Worm (Caenorhabditis elegans) whole organism, L2 larva: ENCODE data around the gene fbxc-54.
A peak's percentile ranks its signal among the peaks of the same experiment; 100 is the strongest.

Experiments
- C34F6.9 ChIP-seq: fragments of 150-350 bp; optimal IDR thresholded peaks from 2 replicates; lab custom pipeline; 2014; ENCODE audit warnings: missing biosample characterization, missing genetic modification characterization
- F13H6.1 ChIP-seq: sonication (generic microtip); optimal IDR thresholded peaks from 2 replicates; lab custom pipeline; 2016; ENCODE audit warnings: missing genetic modification characterization, missing compliant biosample characterization
- R02D3.7 ChIP-seq: fragments of 150-350 bp; optimal IDR thresholded peaks from 2 replicates; lab custom pipeline; 2014; ENCODE audit warnings: missing biosample characterization, missing genetic modification characterization
- Y55F3AM.14 ChIP-seq: fragments of 200-800 bp; sonication (Bioruptor generic); optimal IDR thresholded peaks from 2 replicates; lab custom pipeline; 2018; ENCODE audit warnings: mild to moderate bottlenecking, missing genetic modification characterization, missing compliant biosample characterization
- ZK546.5 ChIP-seq: sonication (generic microtip); optimal IDR thresholded peaks from 2 replicates; lab custom pipeline; 2017; ENCODE audit warnings: missing biosample characterization, missing genetic modification characterization
- alr-1 ChIP-seq: fragments of 150-350 bp; optimal IDR thresholded peaks from 2 replicates; lab custom pipeline; 2014; ENCODE audit warnings: missing biosample characterization, missing genetic modification characterization
- aly-2 ChIP-seq: fragments of 150-350 bp; optimal IDR thresholded peaks from 2 replicates; lab custom pipeline; 2014; ENCODE audit warnings: missing biosample characterization, missing genetic modification characterization
- ama-1 ChIP-seq: fragments of 150-350 bp; optimal IDR thresholded peaks from 2 replicates; lab custom pipeline; 2018; ENCODE audit warnings: inconsistent platforms
- blmp-1 ChIP-seq: sonication (generic microtip); optimal IDR thresholded peaks from 2 replicates; lab custom pipeline; 2017; ENCODE audit warnings: missing genetic modification characterization, mild to moderate bottlenecking, missing compliant biosample characterization, antibody characterized with exemption, moderate library complexity; ENCODE audit not compliant: insufficient read depth
- ceh-16 ChIP-seq: fragments of 150-350 bp; optimal IDR thresholded peaks from 2 replicates; lab custom pipeline; 2014; ENCODE audit warnings: missing biosample characterization, missing genetic modification characterization
- ceh-82 ChIP-seq: fragments of 150-350 bp; optimal IDR thresholded peaks from 2 replicates; lab custom pipeline; 2014; ENCODE audit warnings: missing biosample characterization, missing genetic modification characterization
- crh-2 ChIP-seq: sonication (generic microtip); optimal IDR thresholded peaks from 2 replicates; lab custom pipeline; 2017; ENCODE audit warnings: missing biosample characterization, missing genetic modification characterization
- dmd-4 ChIP-seq: sonication (generic microtip); optimal IDR thresholded peaks from 2 replicates; lab custom pipeline; 2017; ENCODE audit warnings: missing biosample characterization, missing genetic modification characterization
- egl-27 ChIP-seq: sonication (generic microtip); optimal IDR thresholded peaks from 3 replicates; lab custom pipeline; 2017; ENCODE audit warnings: missing biosample characterization, missing genetic modification reagents, missing genetic modification characterization
- elt-1 ChIP-seq: fragments of 150-350 bp; optimal IDR thresholded peaks from 2 replicates; lab custom pipeline; 2014; ENCODE audit warnings: missing biosample characterization, missing genetic modification characterization
- elt-3 ChIP-seq: sonication (generic microtip); optimal IDR thresholded peaks from 2 replicates; lab custom pipeline; 2017; ENCODE audit warnings: missing biosample characterization, missing genetic modification characterization
- fos-1 ChIP-seq: fragments of 150-350 bp; optimal IDR thresholded peaks from 2 replicates; lab custom pipeline; 2014; ENCODE audit warnings: missing biosample characterization, missing genetic modification characterization
- gmeb-1 ChIP-seq: fragments of 150-350 bp; optimal IDR thresholded peaks from 2 replicates; lab custom pipeline; 2014; ENCODE audit warnings: missing biosample characterization, missing genetic modification characterization
- lin-11 ChIP-seq: fragments of 150-350 bp; sonication (generic microtip); optimal IDR thresholded peaks from 2 replicates; lab custom pipeline; 2014; ENCODE audit warnings: missing biosample characterization, missing genetic modification characterization, inconsistent platforms, mixed read lengths
- lin-13 ChIP-seq: fragments of 150-350 bp; optimal IDR thresholded peaks from 2 replicates; lab custom pipeline; 2014; ENCODE audit warnings: missing biosample characterization, missing genetic modification reagents, missing genetic modification characterization
- lin-39 ChIP-seq: fragments of 150-350 bp; optimal IDR thresholded peaks from 2 replicates; lab custom pipeline; 2014; ENCODE audit warnings: missing biosample characterization, missing genetic modification reagents, missing genetic modification characterization
- lsy-2 ChIP-seq, 2 experiments: fragments of 150-350 bp in 1 of 2; sonication (generic microtip) in 1 of 2; optimal IDR thresholded peaks; 2 replicates each; lab custom pipeline; 2014 to 2017; ENCODE audit warnings: missing biosample characterization in 2 of 2, missing genetic modification characterization in 2 of 2
- mab-5 ChIP-seq: fragments of 150-350 bp; optimal IDR thresholded peaks from 2 replicates; lab custom pipeline; 2014; ENCODE audit warnings: missing biosample characterization, missing genetic modification characterization
- mbf-1 ChIP-seq: sonication (generic microtip); optimal IDR thresholded peaks from 2 replicates; lab custom pipeline; 2017; ENCODE audit warnings: missing biosample characterization, missing genetic modification characterization
- mdl-1 ChIP-seq, 2 experiments: fragments of 150-350 bp in 1 of 2; sonication (generic microtip) in 1 of 2; optimal IDR thresholded peaks; 2 replicates each; lab custom pipeline; 2017; ENCODE audit warnings: missing biosample characterization in 2 of 2, missing genetic modification characterization in 2 of 2
- nhr-10 ChIP-seq: sonication (generic microtip); optimal IDR thresholded peaks from 2 replicates; lab custom pipeline; 2017; ENCODE audit warnings: missing biosample characterization, missing genetic modification characterization
- nhr-11 ChIP-seq: fragments of 150-350 bp; optimal IDR thresholded peaks from 2 replicates; lab custom pipeline; 2014; ENCODE audit warnings: missing biosample characterization, missing genetic modification characterization
- nhr-12 ChIP-seq: fragments of 150-350 bp; optimal IDR thresholded peaks from 2 replicates; lab custom pipeline; 2014; ENCODE audit warnings: missing biosample characterization, missing genetic modification characterization
- nhr-129 ChIP-seq: fragments of 150-350 bp; optimal IDR thresholded peaks from 2 replicates; lab custom pipeline; 2014; ENCODE audit warnings: missing biosample characterization, missing genetic modification characterization
- nhr-21 ChIP-seq: fragments of 150-350 bp; optimal IDR thresholded peaks from 2 replicates; lab custom pipeline; 2014; ENCODE audit warnings: missing biosample characterization, missing genetic modification characterization
- nhr-23 ChIP-seq: fragments of 150-350 bp; optimal IDR thresholded peaks from 2 replicates; lab custom pipeline; 2014; ENCODE audit warnings: missing biosample characterization, missing genetic modification reagents, missing genetic modification characterization
- nhr-237 ChIP-seq: fragments of 150-350 bp; optimal IDR thresholded peaks from 2 replicates; lab custom pipeline; 2014; ENCODE audit warnings: missing biosample characterization, missing genetic modification characterization
- nhr-25 ChIP-seq: fragments of 150-350 bp; sonication (generic microtip); optimal IDR thresholded peaks from 3 replicates; lab custom pipeline; 2014; ENCODE audit warnings: missing biosample characterization, missing genetic modification characterization
- nhr-6 ChIP-seq: fragments of 150-350 bp; optimal IDR thresholded peaks from 2 replicates; lab custom pipeline; 2014; ENCODE audit warnings: missing biosample characterization, missing genetic modification characterization
- nhr-77 ChIP-seq: fragments of 150-350 bp; optimal IDR thresholded peaks from 2 replicates; lab custom pipeline; 2014; ENCODE audit warnings: missing biosample characterization, missing genetic modification characterization
- peb-1 ChIP-seq: fragments of 150-350 bp; optimal IDR thresholded peaks from 2 replicates; lab custom pipeline; 2014; ENCODE audit warnings: missing biosample characterization, missing genetic modification characterization
- sem-4 ChIP-seq: fragments of 150-350 bp; optimal IDR thresholded peaks from 2 replicates; lab custom pipeline; 2014; ENCODE audit warnings: missing biosample characterization, missing genetic modification reagents, missing genetic modification characterization
- skn-1 ChIP-seq: sonication (generic microtip); optimal IDR thresholded peaks from 2 replicates; lab custom pipeline; 2017; ENCODE audit warnings: missing biosample characterization, missing genetic modification characterization
- sma-3 ChIP-seq: sonication (generic microtip); optimal IDR thresholded peaks from 2 replicates; lab custom pipeline; 2016; ENCODE audit warnings: missing genetic modification reagents, missing genetic modification characterization, missing compliant biosample characterization
- sma-9 ChIP-seq, 2 experiments: fragments of 150-350 bp in 1 of 2; sonication (generic microtip) in 1 of 2; optimal IDR thresholded peaks; 2 replicates each; lab custom pipeline; 2014 to 2016; ENCODE audit warnings: missing genetic modification characterization in 2 of 2, mild to moderate bottlenecking in 1 of 2, missing biosample characterization in 1 of 2, missing compliant biosample characterization in 1 of 2, missing genetic modification reagents in 1 of 2, moderate library complexity in 1 of 2
- snpc-4 ChIP-seq: fragments of 150-350 bp; optimal IDR thresholded peaks from 2 replicates; lab custom pipeline; 2014; ENCODE audit warnings: missing biosample characterization, missing genetic modification characterization
- unc-39 ChIP-seq: fragments of 150-350 bp; optimal IDR thresholded peaks from 2 replicates; lab custom pipeline; 2014; ENCODE audit warnings: missing biosample characterization, missing genetic modification characterization
- unc-55 ChIP-seq: fragments of 150-350 bp; sonication (generic microtip); optimal IDR thresholded peaks from 3 replicates; lab custom pipeline; 2014; ENCODE audit warnings: missing biosample characterization, missing genetic modification reagents, missing genetic modification characterization
- unc-62 ChIP-seq: fragments of 150-350 bp; optimal IDR thresholded peaks from 2 replicates; lab custom pipeline; 2014; ENCODE audit warnings: missing biosample characterization, missing genetic modification reagents, missing genetic modification characterization
- zag-1 ChIP-seq: fragments of 150-350 bp; optimal IDR thresholded peaks from 2 replicates; lab custom pipeline; 2014; ENCODE audit warnings: missing biosample characterization, missing genetic modification characterization
- ztf-1 ChIP-seq: fragments of 200-800 bp; sonication (Bioruptor generic); conservative IDR thresholded peaks from 2 replicates; pipeline ENCODE4 v1.3.6; 2022; ENCODE audit warnings: missing genetic modification characterization, missing compliant biosample characterization
- ztf-11 ChIP-seq: sonication (generic microtip); optimal IDR thresholded peaks from 2 replicates; lab custom pipeline; 2017; ENCODE audit warnings: missing biosample characterization, missing genetic modification characterization
- ztf-4 ChIP-seq: fragments of 150-350 bp; optimal IDR thresholded peaks from 2 replicates; lab custom pipeline; 2014; ENCODE audit warnings: missing biosample characterization, missing genetic modification characterization

The fbxc-54 gene

ce11 chrII:12685-13084, 18.8 kb upstream of the fbxc-54 start, which contains the start of gene best-3:
Gene best-3 (plus strand): TSS chrII:12985.
- TF ChIP-seq zag-1 (tag; lab: Kevin White, UChicago) (no peak), sem-4 (tag; lab: Kevin White, UChicago) (no peak), snpc-4 (tag; lab: Kevin White, UChicago) (no peak), F13H6.1 (tag; lab: Kevin White, UChicago) (no peak), egl-27 (tag; lab: Kevin White, UChicago) (no peak), nhr-129 (tag; lab: Kevin White, UChicago) (no peak), ceh-82 (tag; lab: Kevin White, UChicago) (no peak)

ce11 chrII:18787-19186, 12.7 kb upstream of the fbxc-54 start:
- TF ChIP-seq skn-1 (no peak), nhr-10 (no peak), ceh-82 (tag; lab: Kevin White, UChicago) (no peak), aly-2 (tag; lab: Kevin White, UChicago) (no peak), fos-1 (tag; lab: Kevin White, UChicago) (peak; percentile 74), F13H6.1 (tag; lab: Kevin White, UChicago) (peak; percentile 79), C34F6.9 (tag; lab: Kevin White, UChicago) (peak; percentile 85), nhr-21 (tag; lab: Kevin White, UChicago) (peak; percentile 70), ZK546.5 (tag; lab: Kevin White, UChicago) (no peak), nhr-23 (no peak), unc-62 (GFP tag; lab: Kevin White, UChicago) (no peak), ztf-4 (tag; lab: Kevin White, UChicago) (no peak), lin-11 (tag; lab: Kevin White, UChicago) (peak; percentile 32), gmeb-1 (tag; lab: Kevin White, UChicago) (no peak), lin-13 (GFP tag; lab: Kevin White, UChicago) (peak; percentile 69), mab-5 (no peak), ama-1 (no peak), elt-3 (tag; lab: Kevin White, UChicago) (no peak), nhr-77 (tag; lab: Kevin White, UChicago) (no peak), mbf-1 (tag; lab: Kevin White, UChicago) (no peak), dmd-4 (tag; lab: Kevin White, UChicago) (no peak), elt-1 (tag; lab: Kevin White, UChicago) (no peak), alr-1 (tag; lab: Kevin White, UChicago) (no peak), peb-1 (tag; lab: Kevin White, UChicago) (no peak), nhr-6 (peak; percentile 98), sma-3 (GFP tag; lab: Kevin White, UChicago) (peak; percentile 30), ceh-16 (tag; lab: Kevin White, UChicago) (no peak), ztf-11 (tag; lab: Kevin White, UChicago) (no peak), unc-39 (tag; lab: Kevin White, UChicago) (no peak), lsy-2 (tag; optimal IDR thresholded peaks at IDR 0.05; lab: Kevin White, UChicago) (peak; percentile 38 to 66), nhr-129 (tag; lab: Kevin White, UChicago) (peak; percentile 86), unc-55 (GFP tag; lab: Kevin White, UChicago) (peak; percentile 82), crh-2 (tag; lab: Kevin White, UChicago) (peak; percentile 93), ztf-1 (GFP tag; lab: Robert Waterston, UW) (no peak), nhr-11 (no peak), nhr-25 (tag; lab: Kevin White, UChicago) (peak; percentile 82), sem-4 (tag; lab: Kevin White, UChicago) (peak; percentile 42), Y55F3AM.14 (no peak), nhr-237 (tag; lab: Kevin White, UChicago) (no peak), R02D3.7 (tag; lab: Kevin White, UChicago) (no peak), egl-27 (tag; lab: Kevin White, UChicago) (peak; percentile 57), nhr-12 (tag; lab: Kevin White, UChicago) (no peak), lin-39 (tag; lab: Kevin White, UChicago) (no peak), snpc-4 (tag; lab: Kevin White, UChicago) (no peak), mdl-1 (tag; optimal IDR thresholded peaks at IDR 0.05; lab: Kevin White, UChicago) (peak; percentile 40 to 83), sma-9 (GFP tag; optimal IDR thresholded peaks at IDR 0.05; lab: Kevin White, UChicago) (peak; percentile 59), sma-9 (tag; optimal IDR thresholded peaks at IDR 0.05; lab: Kevin White, UChicago) (no peak), blmp-1 (no peak), zag-1 (tag; lab: Kevin White, UChicago) (peak; percentile 41)
